Worm (Caenorhabditis elegans) whole organism, midembryonic: ENCODE results near the gene F55B11.5.

Source experiments
- T22C8.4 ChIP-seq: fragments of 200-800 bp; sonication (Bioruptor generic); IDR thresholded peaks from 2 replicates; pipeline ENCODE4 v1.3.6; 2022; ENCODE audit warnings: missing genetic modification characterization, missing compliant biosample characterization
- flt-1 ChIP-seq: fragments of 200-800 bp; sonication (Bioruptor generic); IDR thresholded peaks from 2 replicates; pipeline ENCODE4 v1.3.6; 2022; ENCODE audit warnings: missing genetic modification characterization, missing compliant biosample characterization
- klf-2 ChIP-seq: fragments of 200-800 bp; sonication (Bioruptor generic); conservative IDR thresholded peaks from 2 replicates; pipeline ENCODE4 v1.3.6; 2022; ENCODE audit warnings: missing genetic modification reagents, missing genetic modification characterization, missing compliant biosample characterization
- med-1 ChIP-seq: sonication (generic microtip); optimal IDR thresholded peaks from 2 replicates; lab custom pipeline; 2017; ENCODE audit warnings: missing genetic modification characterization, mild to moderate bottlenecking, missing compliant biosample characterization, antibody characterized with exemption, missing genetic modification reagents; ENCODE audit not compliant: insufficient read depth
- ref-1 ChIP-seq: fragments of 200-800 bp; sonication (Bioruptor generic); conservative IDR thresholded peaks from 2 replicates; pipeline ENCODE4 v1.3.6; 2022; ENCODE audit warnings: missing genetic modification reagents, missing genetic modification characterization, missing compliant biosample characterization
- tab-1 ChIP-seq: fragments of 200-800 bp; sonication (Bioruptor generic); IDR thresholded peaks from 2 replicates; pipeline ENCODE4 v1.3.6; 2022; ENCODE audit warnings: missing genetic modification characterization, missing compliant biosample characterization
- ztf-23 ChIP-seq: fragments of 200-800 bp; sonication (Bioruptor generic); IDR thresholded peaks from 2 replicates; pipeline ENCODE4 v1.3.6; 2022; ENCODE audit warnings: missing genetic modification reagents, missing genetic modification characterization, missing compliant biosample characterization
- ztf-29 ChIP-seq: fragments of 200-800 bp; sonication (Bioruptor generic); IDR thresholded peaks from 2 replicates; pipeline ENCODE4 v1.3.6; 2022; ENCODE audit warnings: missing genetic modification reagents, missing genetic modification characterization, missing compliant biosample characterization

ce11 chrIV:14384194-14384593 is 43.3 kb upstream of the F55B11.5 start:
- TF ChIP-seq med-1 (no peak), klf-2 (GFP tag; lab: Robert Waterston, UW) (no peak), flt-1 (GFP tag; lab: Robert Waterston, UW) (no peak), ztf-23 (GFP tag; lab: Robert Waterston, UW) (no peak), ref-1 (GFP tag; lab: Robert Waterston, UW) (no peak), tab-1 (GFP tag; lab: Robert Waterston, UW) (no peak), T22C8.4 (GFP tag; lab: Robert Waterston, UW) (no peak), ztf-29 (GFP tag; lab: Robert Waterston, UW) (no peak)
